Fruit fly (Drosophila melanogaster) whole organism, adult: ENCODE measurements around the gene CG6565.

Experiments used
- CG7101 ChIP-seq: fragments of 200-800 bp; sonication (Bioruptor generic); optimal IDR thresholded peaks from 2 replicates; lab custom pipeline; 2018; ENCODE audit warnings: missing biosample characterization, mild to moderate bottlenecking, missing genetic modification characterization, moderate library complexity
- cic ChIP-seq: fragments of 200-800 bp; sonication (Bioruptor generic); optimal IDR thresholded peaks from 2 replicates; lab custom pipeline; 2017; ENCODE audit warnings: missing biosample characterization, mild to moderate bottlenecking, missing genetic modification characterization, moderate library complexity
- kay ChIP-seq: fragments of 200-800 bp; sonication (Bioruptor generic); peaks from one replicate; lab custom pipeline; 2016; ENCODE audit warnings: missing biosample characterization, missing genetic modification characterization, borderline replicate concordance
- ovo ChIP-seq: fragments of 200-800 bp; sonication (Bioruptor generic); optimal IDR thresholded peaks from 2 replicates; lab custom pipeline; 2016; ENCODE audit warnings: missing biosample characterization, missing genetic modification characterization

DNA sequence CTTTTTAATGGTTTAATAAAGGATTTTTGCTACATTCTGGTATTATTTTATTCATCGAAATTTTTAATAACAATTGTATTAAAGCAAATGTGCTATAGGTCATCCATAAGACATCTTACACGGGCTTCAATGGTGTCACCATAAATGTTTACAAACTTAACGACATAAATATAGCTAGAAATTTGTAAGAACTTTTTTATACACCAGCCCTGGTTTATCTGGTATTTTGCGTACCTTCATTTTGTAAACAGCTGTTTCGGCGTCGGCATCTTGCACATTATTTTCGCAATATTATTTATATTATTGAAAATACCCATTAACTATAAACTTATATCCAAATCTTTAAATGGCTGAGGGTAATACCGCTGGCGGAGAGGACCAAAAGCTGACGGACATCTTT, 6.4 kb upstream of the CG6565 start, which contains the start of gene Tap42:
- TF ChIP-seq CG7101 (peak; percentile 34), kay (no peak), ovo (no peak), cic (peak; percentile 22)
